Fruit fly (Drosophila melanogaster): ENCODE results near the gene CG12795.

- TF ChIP-seq Hr39 (optimal IDR thresholded peaks at IDR 0.05) = no peak
- no peak for TF ChIP-seq Taf1 (GFP tag; IDR thresholded peaks at IDR 0.05)
- TF ChIP-seq NFAT (GFP tag; IDR thresholded peaks at IDR 0.05) = no peak
- no peak for TF ChIP-seq CG11560 (tag; IDR thresholded peaks at IDR 0.05)
- TF ChIP-seq abd-A (tag; optimal IDR thresholded peaks at IDR 0.05) = no peak
- no peak for TF ChIP-seq jing (GFP tag; optimal IDR thresholded peaks at IDR 0.05)
- TF ChIP-seq CG3995 (GFP tag; optimal IDR thresholded peaks at IDR 0.05) = no peak
- no peak for TF ChIP-seq crc (GFP tag; optimal IDR thresholded peaks at IDR 0.05)
- no peak for TF ChIP-seq zen2 (GFP tag; IDR thresholded peaks at IDR 0.05; ENCODE audit: partially characterized antibody)
- no peak for TF ChIP-seq CG8281 (tag; optimal IDR thresholded peaks at IDR 0.05)
- no peak for TF ChIP-seq sna (GFP tag; IDR thresholded peaks at IDR 0.05; ENCODE audit: partially characterized antibody)
These were observed 6.6 kb upstream of the CG12795 start, which contains the start of gene CG2772 for dm6 chr2L:3445655-3446054.
